Worm (Caenorhabditis elegans) whole organism, late embryonic: ENCODE measurements around the gene irld-65.

Source experiments
- C08G9.2 ChIP-seq: sonication (generic microtip); optimal IDR thresholded peaks from 2 replicates; lab custom pipeline; 2016; ENCODE audit warnings: mild to moderate bottlenecking, missing genetic modification characterization, moderate library complexity, missing compliant biosample characterization
- C38D4.7 ChIP-seq: fragments of 200-800 bp; sonication (Bioruptor generic); optimal IDR thresholded peaks from 2 replicates; lab custom pipeline; 2018; ENCODE audit warnings: mild to moderate bottlenecking, missing genetic modification characterization, moderate library complexity, missing compliant biosample characterization
- F13H6.1 ChIP-seq: sonication (generic microtip); optimal IDR thresholded peaks from 2 replicates; lab custom pipeline; 2016; ENCODE audit warnings: missing genetic modification characterization, missing compliant biosample characterization
- K09A11.1 ChIP-seq: sonication (generic microtip); optimal IDR thresholded peaks from 2 replicates; lab custom pipeline; 2017; ENCODE audit warnings: antibody characterized with exemption, mild to moderate bottlenecking, missing genetic modification characterization, missing compliant biosample characterization; ENCODE audit not compliant: insufficient read depth
- ceh-18 ChIP-seq: sonication (generic microtip); optimal IDR thresholded peaks from 2 replicates; lab custom pipeline; 2016; ENCODE audit warnings: missing genetic modification characterization, missing compliant biosample characterization
- ceh-19 ChIP-seq: fragments of 200-800 bp; sonication (Bioruptor generic); optimal IDR thresholded peaks from 2 replicates; lab custom pipeline; 2018; ENCODE audit warnings: mild to moderate bottlenecking, missing genetic modification characterization, missing compliant biosample characterization
- ceh-2 ChIP-seq: sonication (generic microtip); optimal IDR thresholded peaks from 2 replicates; lab custom pipeline; 2016; ENCODE audit warnings: missing genotype, missing genetic modification characterization, missing compliant biosample characterization
- ceh-24 ChIP-seq: sonication (generic microtip); optimal IDR thresholded peaks from 2 replicates; lab custom pipeline; 2016; ENCODE audit warnings: mild to moderate bottlenecking, missing genetic modification characterization, missing compliant biosample characterization
- ceh-30 ChIP-seq: fragments of 150-350 bp; optimal IDR thresholded peaks from 2 replicates; lab custom pipeline; 2014; ENCODE audit warnings: missing biosample characterization, missing genetic modification characterization
- ceh-31 ChIP-seq: sonication (generic microtip); optimal IDR thresholded peaks from 2 replicates; lab custom pipeline; 2016; ENCODE audit warnings: missing genetic modification characterization, missing compliant biosample characterization
- ceh-34 ChIP-seq: sonication (generic microtip); optimal IDR thresholded peaks from 2 replicates; lab custom pipeline; 2016; ENCODE audit warnings: mild to moderate bottlenecking, missing genetic modification characterization, missing compliant biosample characterization
- ceh-45 ChIP-seq: fragments of 200-800 bp; sonication (Bioruptor generic); IDR thresholded peaks from 2 replicates; pipeline ENCODE4 v1.3.6; 2022; ENCODE audit warnings: missing genetic modification reagents, missing genetic modification characterization, missing compliant biosample characterization
- ceh-48 ChIP-seq: sonication (generic microtip); optimal IDR thresholded peaks from 2 replicates; lab custom pipeline; 2016; ENCODE audit warnings: missing genetic modification characterization, inconsistent platforms, missing compliant biosample characterization
- ceh-9 ChIP-seq: sonication (generic microtip); optimal IDR thresholded peaks from 2 replicates; lab custom pipeline; 2016; ENCODE audit warnings: mild to moderate bottlenecking, missing genetic modification characterization, inconsistent platforms, missing compliant biosample characterization
- che-1 ChIP-seq: sonication (generic microtip); optimal IDR thresholded peaks from 2 replicates; lab custom pipeline; 2016; ENCODE audit warnings: mild to moderate bottlenecking, missing genetic modification characterization, missing compliant biosample characterization
- dmd-4 ChIP-seq: sonication (generic microtip); optimal IDR thresholded peaks from 2 replicates; lab custom pipeline; 2016; ENCODE audit warnings: borderline replicate concordance, missing genetic modification characterization, missing compliant biosample characterization
- elt-4 ChIP-seq: sonication (generic microtip); optimal IDR thresholded peaks from 2 replicates; lab custom pipeline; 2016; ENCODE audit warnings: missing genetic modification characterization, missing compliant biosample characterization
- eyg-1 ChIP-seq: sonication (generic microtip); optimal IDR thresholded peaks from 2 replicates; lab custom pipeline; 2016; ENCODE audit warnings: missing genotype, missing genetic modification characterization, missing compliant biosample characterization
- fax-1 ChIP-seq: sonication (generic microtip); optimal IDR thresholded peaks from 2 replicates; lab custom pipeline; 2016; ENCODE audit warnings: missing genotype, missing genetic modification characterization, missing compliant biosample characterization
- fkh-10 ChIP-seq: fragments of 150-350 bp; optimal IDR thresholded peaks from 2 replicates; lab custom pipeline; 2014; ENCODE audit warnings: missing biosample characterization, missing genetic modification reagents, missing genetic modification characterization
- fkh-6 ChIP-seq: sonication (generic microtip); optimal IDR thresholded peaks from 2 replicates; lab custom pipeline; 2016; ENCODE audit warnings: missing genetic modification characterization, missing compliant biosample characterization
- hlh-13 ChIP-seq: fragments of 200-800 bp; sonication (Bioruptor generic); optimal IDR thresholded peaks from 2 replicates; lab custom pipeline; 2018; ENCODE audit warnings: mild to moderate bottlenecking, missing genetic modification characterization, missing compliant biosample characterization
- hlh-15 ChIP-seq: sonication (generic microtip); optimal IDR thresholded peaks from 2 replicates; lab custom pipeline; 2016; ENCODE audit warnings: missing genetic modification characterization, missing compliant biosample characterization
- hlh-30 ChIP-seq: sonication (generic microtip); optimal IDR thresholded peaks from 2 replicates; lab custom pipeline; 2017; ENCODE audit warnings: antibody characterized with exemption, missing genetic modification characterization, missing compliant biosample characterization; ENCODE audit not compliant: insufficient read depth
- hlh-6 ChIP-seq: sonication (generic microtip); optimal IDR thresholded peaks from 2 replicates; lab custom pipeline; 2016; ENCODE audit warnings: missing genotype, missing genetic modification characterization, missing compliant biosample characterization
- hlh-8 ChIP-seq: sonication (generic microtip); optimal IDR thresholded peaks from 2 replicates; lab custom pipeline; 2016; ENCODE audit warnings: missing genotype, missing genetic modification characterization, missing compliant biosample characterization
- lin-11 ChIP-seq: fragments of 200-800 bp; sonication (Bioruptor generic); optimal IDR thresholded peaks from 2 replicates; lab custom pipeline; 2018; ENCODE audit warnings: mild to moderate bottlenecking, missing genetic modification characterization, missing compliant biosample characterization
- mec-3 ChIP-seq: sonication (generic microtip); optimal IDR thresholded peaks from 2 replicates; lab custom pipeline; 2016; ENCODE audit warnings: borderline replicate concordance, missing genetic modification characterization, missing compliant biosample characterization
- nfya-1 ChIP-seq: sonication (generic microtip); optimal IDR thresholded peaks from 2 replicates; lab custom pipeline; 2017; ENCODE audit warnings: missing genetic modification characterization, mild to moderate bottlenecking, missing compliant biosample characterization, antibody characterized with exemption, moderate library complexity
- nhr-232 ChIP-seq: sonication (generic microtip); optimal IDR thresholded peaks from 2 replicates; lab custom pipeline; 2016; ENCODE audit warnings: missing genetic modification characterization, missing compliant biosample characterization
- npax-4 ChIP-seq: sonication (generic microtip); optimal IDR thresholded peaks from 2 replicates; lab custom pipeline; 2016; ENCODE audit warnings: missing genetic modification characterization, missing compliant biosample characterization
- odd-2 ChIP-seq: sonication (generic microtip); optimal IDR thresholded peaks from 2 replicates; lab custom pipeline; 2017; ENCODE audit warnings: antibody characterized with exemption, mild to moderate bottlenecking, missing genetic modification characterization, missing compliant biosample characterization
- pag-3 ChIP-seq: sonication (generic microtip); optimal IDR thresholded peaks from 2 replicates; lab custom pipeline; 2016; ENCODE audit warnings: missing compliant biosample characterization, missing genetic modification characterization, borderline replicate concordance
- pat-9 ChIP-seq: fragments of 200-800 bp; sonication (Bioruptor generic); optimal IDR thresholded peaks from 2 replicates; lab custom pipeline; 2018; ENCODE audit warnings: mild to moderate bottlenecking, missing genetic modification characterization, moderate library complexity, missing compliant biosample characterization
- pax-1 ChIP-seq: fragments of 150-350 bp; optimal IDR thresholded peaks from 2 replicates; lab custom pipeline; 2014; ENCODE audit warnings: missing biosample characterization, missing genetic modification characterization
- pha-2 ChIP-seq: sonication (generic microtip); optimal IDR thresholded peaks from 2 replicates; lab custom pipeline; 2017; ENCODE audit warnings: mild to moderate bottlenecking, missing genetic modification characterization, missing compliant biosample characterization
- pros-1 ChIP-seq: fragments of 150-350 bp; optimal IDR thresholded peaks from 2 replicates; lab custom pipeline; 2014; ENCODE audit warnings: missing biosample characterization, missing genetic modification reagents, missing genetic modification characterization
- rnt-1 ChIP-seq: sonication (generic microtip); optimal IDR thresholded peaks from 2 replicates; lab custom pipeline; 2016; ENCODE audit warnings: missing genetic modification characterization, missing compliant biosample characterization
- sox-2 ChIP-seq: fragments of 200-800 bp; sonication (Bioruptor generic); IDR thresholded peaks from 2 replicates; pipeline ENCODE4 v1.3.6; 2022; ENCODE audit warnings: missing genetic modification reagents, missing genetic modification characterization, missing compliant biosample characterization
- sox-4 ChIP-seq: sonication (generic microtip); optimal IDR thresholded peaks from 2 replicates; lab custom pipeline; 2017; ENCODE audit warnings: mild to moderate bottlenecking, missing genetic modification characterization, inconsistent platforms, missing compliant biosample characterization
- syd-9 ChIP-seq: sonication (generic microtip); optimal IDR thresholded peaks from 2 replicates; lab custom pipeline; 2016; ENCODE audit warnings: mild to moderate bottlenecking, missing genetic modification characterization, moderate library complexity, missing compliant biosample characterization
- tbx-2 ChIP-seq: sonication (generic microtip); optimal IDR thresholded peaks from 2 replicates; lab custom pipeline; 2016; ENCODE audit warnings: missing genetic modification characterization, missing compliant biosample characterization
- tbx-7 ChIP-seq: sonication (generic microtip); optimal IDR thresholded peaks from 2 replicates; lab custom pipeline; 2016; ENCODE audit warnings: missing genotype, missing genetic modification characterization, missing compliant biosample characterization
- unc-86 ChIP-seq: sonication (generic microtip); optimal IDR thresholded peaks from 2 replicates; lab custom pipeline; 2016; ENCODE audit warnings: missing genetic modification characterization, missing compliant biosample characterization
- ztf-16 ChIP-seq: sonication (generic microtip); optimal IDR thresholded peaks from 2 replicates; lab custom pipeline; 2017; ENCODE audit warnings: missing genetic modification characterization, missing compliant biosample characterization

irld-65 gene

ce11 chrII:2925806-2926558, 11.8 kb downstream of the irld-65 start:
- no peak for TF ChIP-seq hlh-13 (GFP tag; lab: Kevin White, UChicago)
- no peak for TF ChIP-seq ceh-19
- no peak for TF ChIP-seq che-1 (tag; lab: Kevin White, UChicago)
- no peak for TF ChIP-seq ceh-45 (GFP tag; lab: Robert Waterston, UW)
- no peak for TF ChIP-seq mec-3 (tag; lab: Kevin White, UChicago)
- no peak for TF ChIP-seq K09A11.1 (tag; lab: Kevin White, UChicago)
- no peak for TF ChIP-seq unc-86 (tag; lab: Kevin White, UChicago)
- TF ChIP-seq elt-4 (tag; lab: Kevin White, UChicago), result no peak
- TF ChIP-seq fax-1, result no peak
- TF ChIP-seq sox-2 (GFP tag; lab: Robert Waterston, UW), result no peak
- no peak for TF ChIP-seq ceh-34 (tag; lab: Kevin White, UChicago)
- no peak for TF ChIP-seq eyg-1 (tag; lab: Kevin White, UChicago)
- TF ChIP-seq odd-2 (tag; lab: Kevin White, UChicago), result no peak
- TF ChIP-seq npax-4 (tag; lab: Kevin White, UChicago), result no peak
- TF ChIP-seq nfya-1 (tag; lab: Kevin White, UChicago), result no peak
- no peak for TF ChIP-seq syd-9 (tag; lab: Kevin White, UChicago)
- no peak for TF ChIP-seq hlh-30 (tag; lab: Kevin White, UChicago)
- TF ChIP-seq C08G9.2 (tag; lab: Kevin White, UChicago), result no peak
- TF ChIP-seq, all 69 proteins: peak for 0

ce11 chrII:2925032-2925431, 12.7 kb downstream of the irld-65 start:
- TF ChIP-seq pat-9 (tag; lab: Kevin White, UChicago) (no peak), ceh-24 (tag; lab: Kevin White, UChicago) (no peak), pax-1 (tag; lab: Kevin White, UChicago) (no peak), ceh-19 (no peak), ceh-18 (tag; lab: Kevin White, UChicago) (no peak), pha-2 (tag; lab: Kevin White, UChicago) (no peak), mec-3 (tag; lab: Kevin White, UChicago) (no peak), odd-2 (tag; lab: Kevin White, UChicago) (no peak), fkh-10 (GFP tag; lab: Kevin White, UChicago) (no peak), hlh-15 (no peak), sox-4 (tag; lab: Kevin White, UChicago) (no peak), K09A11.1 (tag; lab: Kevin White, UChicago) (no peak), ceh-34 (tag; lab: Kevin White, UChicago) (no peak), tbx-2 (tag; lab: Kevin White, UChicago) (no peak)

- no peak for TF ChIP-seq unc-86 (tag; lab: Kevin White, UChicago)
- no peak for TF ChIP-seq nhr-232
- no peak for TF ChIP-seq eyg-1 (tag; lab: Kevin White, UChicago)
- TF ChIP-seq pros-1 (tag; lab: Kevin White, UChicago), result no peak
- no peak for TF ChIP-seq ztf-16 (tag; lab: Kevin White, UChicago)
These were observed 14.1 kb downstream of the irld-65 start, which contains the start of gene ZK355.2 for ce11 chrII:2923617-2924016. Gene ZK355.2 (plus strand): TSS chrII:2923917.

- no peak for TF ChIP-seq npax-4 (tag; lab: Kevin White, UChicago)
- TF ChIP-seq ceh-30 (tag; lab: Kevin White, UChicago), result no peak
- no peak for TF ChIP-seq hlh-6
- TF ChIP-seq pha-2 (tag; lab: Kevin White, UChicago), result no peak
- no peak for TF ChIP-seq ceh-18 (tag; lab: Kevin White, UChicago)
- TF ChIP-seq C38D4.7 (GFP tag; lab: Kevin White, UChicago), result no peak
- TF ChIP-seq ceh-9 (tag; lab: Kevin White, UChicago), result no peak
- no peak for TF ChIP-seq hlh-8
- no peak for TF ChIP-seq ceh-2 (tag; lab: Kevin White, UChicago)
- TF ChIP-seq eyg-1 (tag; lab: Kevin White, UChicago), result no peak
- TF ChIP-seq F13H6.1 (tag; lab: Kevin White, UChicago), result no peak
- no peak for TF ChIP-seq tbx-7 (tag; lab: Kevin White, UChicago)
- no peak for TF ChIP-seq dmd-4 (tag; lab: Kevin White, UChicago)
- TF ChIP-seq ceh-48, result no peak
- TF ChIP-seq syd-9 (tag; lab: Kevin White, UChicago), result no peak
- TF ChIP-seq pag-3 (tag; lab: Kevin White, UChicago), result no peak
- no peak for TF ChIP-seq ceh-31
- no peak for TF ChIP-seq fkh-6 (tag; lab: Kevin White, UChicago)
- no peak for TF ChIP-seq lin-11
- TF ChIP-seq rnt-1 (tag; lab: Kevin White, UChicago), result no peak
- TF ChIP-seq, all 69 proteins: peak for 0
These were observed 15.0 kb downstream of the irld-65 start for ce11 chrII:2922782-2923181.
